Fruit fly (Drosophila melanogaster) whole organism, prepupa: Measurements from ENCODE around the gene Fum4.

Source experiments
- Blimp-1 ChIP-seq: fragments of 200-800 bp; sonication (Bioruptor generic); optimal IDR thresholded peaks from 3 replicates; lab custom pipeline; 2017; ENCODE audit warnings: missing biosample characterization, missing genetic modification characterization, mild to moderate bottlenecking, moderate library complexity, missing genetic modification reagents
- CG15336 ChIP-seq: fragments of 200-800 bp; sonication (Bioruptor generic); IDR thresholded peaks from 2 replicates; pipeline ENCODE4 v1.3.6; 2022; ENCODE audit warnings: missing biosample characterization, missing genetic modification characterization
- CG34406 ChIP-seq: fragments of 200-800 bp; sonication (Bioruptor generic); optimal IDR thresholded peaks from 3 replicates; lab custom pipeline; 2016; ENCODE audit warnings: missing biosample characterization, missing genetic modification characterization
- CG6163 ChIP-seq: fragments of 200-800 bp; sonication (Bioruptor generic); IDR thresholded peaks from 3 replicates; pipeline ENCODE4 v1.3.6; 2022; ENCODE audit warnings: missing biosample characterization, missing genetic modification characterization
- Eip78C ChIP-seq: fragments of 200-800 bp; sonication (Bioruptor generic); peaks from one replicate; lab custom pipeline; 2016; ENCODE audit warnings: missing biosample characterization, missing genetic modification characterization
- Hr38 ChIP-seq: sonication (Bioruptor generic); optimal IDR thresholded peaks from 2 replicates; lab custom pipeline; 2016; ENCODE audit warnings: missing biosample characterization, missing genetic modification characterization
- Sox102F ChIP-seq: fragments of 200-800 bp; sonication (Bioruptor generic); optimal IDR thresholded peaks from 2 replicates; lab custom pipeline; 2016; ENCODE audit warnings: missing biosample characterization, mild to moderate bottlenecking, missing genetic modification characterization
- esn ChIP-seq: fragments of 200-800 bp; sonication (Bioruptor generic); optimal IDR thresholded peaks from 2 replicates; lab custom pipeline; 2016; ENCODE audit warnings: missing biosample characterization, mild to moderate bottlenecking, missing genetic modification characterization, moderate library complexity
- salr ChIP-seq, 2 experiments: fragments of 200-800 bp; sonication (Bioruptor generic); optimal IDR thresholded peaks; 3 replicates each; lab custom pipeline; 2016 to 2018; ENCODE audit warnings: missing biosample characterization in 2 of 2, missing genetic modification characterization in 2 of 2, mild to moderate bottlenecking in 1 of 2

DNA sequence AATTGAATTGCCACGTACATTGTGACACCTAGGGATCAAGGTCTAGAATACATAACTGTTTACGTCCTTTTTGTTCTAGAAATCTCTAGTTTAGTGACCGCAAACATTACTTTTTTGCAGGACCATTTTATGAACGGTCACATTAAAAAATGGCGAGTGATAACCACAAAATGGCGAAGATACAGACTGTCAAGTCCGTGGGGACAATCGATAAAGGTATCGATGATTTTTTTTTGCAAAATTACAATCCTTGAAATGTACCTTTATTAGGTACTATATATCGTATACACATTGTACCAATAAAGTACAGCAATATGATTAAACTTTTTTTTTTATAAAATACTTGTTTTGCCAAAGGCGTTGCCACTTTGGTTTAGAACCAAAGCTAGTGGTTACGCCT, 39.2 kb upstream of the Fum4 start:
- TF ChIP-seq CG6163 (no peak), Eip78C (GFP tag; lab: Kevin White, UChicago) (peak; percentile 40), CG15336 (GFP tag; lab: Robert Waterston, UW) (no peak), esn (GFP tag; lab: Kevin White, UChicago) (no peak), salr (GFP tag; optimal IDR thresholded peaks at IDR 0.05; lab: Kevin White, UChicago) (no peak), Sox102F (GFP tag; lab: Kevin White, UChicago) (no peak), Blimp-1 (GFP tag; lab: Kevin White, UChicago) (no peak), CG34406 (GFP tag; lab: Kevin White, UChicago) (no peak), Hr38 (GFP tag; lab: Kevin White, UChicago) (no peak)
